Fruit fly (Drosophila melanogaster) whole organism: Measurements from ENCODE around the gene CG34049.

ENCODE experiments used
- Dll ChIP-seq: fragments of >200 bp; optimal IDR thresholded peaks from 2 replicates; lab custom pipeline; 2017
- pan ChIP-seq: fragments of >200 bp; optimal IDR thresholded peaks from 2 replicates; lab custom pipeline; 2017
- usp ChIP-seq: fragments of >200 bp; optimal IDR thresholded peaks from 2 replicates; lab custom pipeline; 2017; ENCODE audit warnings: missing biosample characterization, missing genetic modification characterization, mixed read lengths

DNA sequence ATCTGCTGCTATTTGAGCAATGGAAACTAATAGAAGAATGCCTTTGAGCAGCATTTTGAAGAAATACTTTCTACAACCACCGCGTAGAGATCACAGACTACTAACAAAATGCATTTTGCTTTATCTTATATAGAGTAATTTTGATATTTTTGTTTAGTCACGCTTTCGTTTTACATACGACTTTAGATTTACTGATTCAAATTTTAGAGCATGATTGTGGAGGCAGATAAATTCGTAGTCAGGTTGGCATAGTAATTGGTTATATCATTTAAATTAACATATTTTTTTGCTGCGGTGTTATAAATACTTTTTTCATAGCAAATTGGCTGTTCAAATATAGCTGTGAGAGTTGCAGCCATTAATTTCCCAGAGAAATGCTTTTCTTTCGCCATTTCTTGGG lies 3.9 kb upstream of the CG34049 start, which contains the start of gene CG17242:
- TF ChIP-seq Dll (lab: Kevin White, UChicago) (no peak), pan (lab: Kevin White, UChicago) (no peak), usp (GFP tag; lab: Kevin White, UChicago) (no peak)
